Fruit fly (Drosophila melanogaster): ENCODE measurements around the gene MnM.
A peak's percentile ranks its signal among the peaks of the same experiment; 100 is the strongest.

The MnM gene

DNA sequence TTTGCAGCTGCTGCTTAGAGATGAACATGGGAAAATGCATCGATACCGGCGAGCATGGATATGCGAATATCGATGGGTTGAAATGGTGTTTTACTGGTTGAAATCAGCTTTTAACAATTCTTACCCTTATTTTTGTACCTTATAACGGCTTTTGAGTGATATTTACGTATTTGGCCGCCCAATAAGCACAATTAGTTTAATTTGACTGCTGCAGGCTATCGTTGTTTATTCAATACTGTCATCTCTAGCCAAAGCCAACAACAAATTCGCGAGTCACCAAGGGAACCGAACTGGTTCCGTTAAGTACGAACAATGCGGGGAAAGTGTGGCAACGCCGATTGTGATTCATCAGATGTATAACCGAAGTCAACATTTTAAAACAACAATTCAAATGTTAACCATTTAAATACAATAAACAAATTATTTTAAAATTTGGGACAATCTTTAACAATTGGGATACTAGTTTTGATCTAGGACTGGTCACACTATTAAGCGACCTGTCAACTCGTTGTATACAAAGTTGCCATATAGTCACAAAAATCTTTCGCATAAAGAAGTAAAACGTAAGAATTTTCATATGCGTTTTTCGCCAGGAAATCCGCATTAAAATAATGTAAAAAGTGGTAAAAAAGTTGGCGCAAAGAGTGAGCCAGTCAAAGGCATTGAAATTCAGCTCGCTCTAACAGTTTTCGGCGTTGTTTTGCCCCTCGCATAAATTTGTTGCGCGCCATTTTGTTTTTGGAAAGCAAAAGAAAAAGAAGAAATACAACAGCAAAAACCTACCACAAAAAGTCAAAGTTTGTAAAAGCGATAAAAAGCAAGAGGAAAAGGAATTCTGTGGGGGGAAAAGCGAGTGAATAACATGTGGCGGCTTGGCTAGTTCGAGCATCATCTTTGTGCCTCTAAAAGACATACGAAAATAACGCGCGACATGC lies 30.0 kb downstream of the MnM start, which contains the start of the genes Usp5 and BtbVII (continued):
- TF ChIP-seq CG6683 (GFP tag; optimal IDR thresholded peaks at IDR 0.05) (peak; percentile 41), Drgx (GFP tag; IDR thresholded peaks at IDR 0.05) (peak; percentile 62), CG10462 (GFP tag; optimal IDR thresholded peaks at IDR 0.05) (peak; percentile 46), Trl (optimal IDR thresholded peaks at IDR 0.05) (no peak), Trl (GFP tag; optimal IDR thresholded peaks at IDR 0.05) (peak; percentile 67), kah (GFP tag; optimal IDR thresholded peaks at IDR 0.05) (no peak), ftz-f1 (GFP tag; optimal IDR thresholded peaks at IDR 0.05) (peak; percentile 87), HLH4C (GFP tag; IDR thresholded peaks at IDR 0.05; ENCODE audit: partially characterized antibody) (peak; percentile 93), hkb (optimal IDR thresholded peaks at IDR 0.05) (peak; percentile 77), hkb (GFP tag; IDR thresholded peaks at IDR 0.05) (peak; percentile 50), nom (GFP tag; optimal IDR thresholded peaks at IDR 0.05) (peak; percentile 51), Hmr (GFP tag; optimal IDR thresholded peaks at IDR 0.05) (peak; percentile 50), inv (GFP tag; IDR thresholded peaks at IDR 0.05; ENCODE audit: partially characterized antibody) (peak; percentile 94), CG12769 (tag; optimal IDR thresholded peaks at IDR 0.05) (peak; percentile 78), pita (GFP tag; optimal IDR thresholded peaks at IDR 0.05) (no peak), tna (GFP tag; IDR thresholded peaks at IDR 0.05; ENCODE audit: partially characterized antibody) (peak; percentile 86), ase (GFP tag; IDR thresholded peaks at IDR 0.05) (no peak; the same call in 2 of the 3 replicates), bcd (GFP tag; optimal IDR thresholded peaks at IDR 0.05) (peak; percentile 37), Atf-2 (GFP tag; optimal IDR thresholded peaks at IDR 0.05) (peak; percentile 10), CG30403 (GFP tag; optimal IDR thresholded peaks at IDR 0.05) (peak; percentile 69), sqz (GFP tag; optimal IDR thresholded peaks at IDR 0.05) (peak; percentile 53), lilli (GFP tag; optimal IDR thresholded peaks at IDR 0.05) (peak; percentile 84), rib (GFP tag; IDR thresholded peaks at IDR 0.05) (peak; percentile 91), Fer1 (GFP tag; optimal IDR thresholded peaks at IDR 0.05) (peak; percentile 59), vvl (GFP tag; IDR thresholded peaks at IDR 0.05) (peak; percentile 71; the same call in 1 of the 2 replicates), Mes4 (GFP tag; optimal IDR thresholded peaks at IDR 0.05) (peak; percentile 9), pzg (GFP tag; optimal IDR thresholded peaks at IDR 0.05) (peak; percentile 91), BtbVII (GFP tag; optimal IDR thresholded peaks at IDR 0.05) (peak; percentile 13), klu (GFP tag; IDR thresholded peaks at IDR 0.05) (no peak), sim (GFP tag; IDR thresholded peaks at IDR 0.05) (0 out of 2 replicates have a peak, but pooled peaks have one; percentile 7), Myb (GFP tag; optimal IDR thresholded peaks at IDR 0.05) (peak; percentile 46), Hsf (GFP tag; optimal IDR thresholded peaks at IDR 0.05) (peak; percentile 76), onecut (GFP tag; IDR thresholded peaks at IDR 0.05) (0 out of 2 replicates have a peak, but pooled peaks have one; percentile 19), tx (GFP tag; optimal IDR thresholded peaks at IDR 0.05) (peak; percentile 68), sr (GFP tag; IDR thresholded peaks at IDR 0.05) (no peak), Eip74EF (GFP tag; optimal IDR thresholded peaks at IDR 0.05) (no peak), CG13123 (GFP tag; optimal IDR thresholded peaks at IDR 0.05) (peak; percentile 59), vfl (GFP tag; optimal IDR thresholded peaks at IDR 0.05) (peak; percentile 51), CG12219 (GFP tag; optimal IDR thresholded peaks at IDR 0.05) (peak; percentile 44), ro (GFP tag; IDR thresholded peaks at IDR 0.05) (no peak), CG12391 (tag; optimal IDR thresholded peaks at IDR 0.05) (peak; percentile 67), pan (optimal IDR thresholded peaks at IDR 0.05) (no peak), pan (GFP tag; optimal IDR thresholded peaks at IDR 0.05 in 1 of 2, IDR thresholded peaks at IDR 0.05 in 1 of 2) (peak in 1 of 2 experiments; percentile 50), gce (GFP tag; IDR thresholded peaks at IDR 0.05) (no peak), CG11723 (GFP tag; optimal IDR thresholded peaks at IDR 0.05) (no peak), croc (GFP tag; conservative IDR thresholded peaks at IDR 0.05) (0 out of 3 replicates have a peak, but pooled peaks have one; percentile 39), zen2 (GFP tag; IDR thresholded peaks at IDR 0.05; ENCODE audit: partially characterized antibody) (peak; percentile 97), CG6791 (GFP tag; IDR thresholded peaks at IDR 0.05; ENCODE audit: partially characterized antibody) (peak; percentile 80), CG4360 (GFP tag; IDR thresholded peaks at IDR 0.05) (peak; percentile 65)
